Worm (Caenorhabditis elegans) whole organism, young adult: ENCODE data around the gene sdz-1.

Experiments
- C06A6.2 ChIP-seq: fragments of 200-800 bp; sonication (Bioruptor generic); conservative IDR thresholded peaks from 2 replicates; pipeline ENCODE4 v1.3.6; 2022; ENCODE audit warnings: missing genetic modification characterization, missing compliant biosample characterization
- F10E7.11 ChIP-seq: sonication (generic microtip); optimal IDR thresholded peaks from 2 replicates; lab custom pipeline; 2017; ENCODE audit warnings: mild to moderate bottlenecking, missing genetic modification characterization, moderate library complexity, missing compliant biosample characterization
- F22D6.2 ChIP-seq: sonication (generic microtip); optimal IDR thresholded peaks from 2 replicates; lab custom pipeline; 2016; ENCODE audit warnings: mild to moderate bottlenecking, missing genetic modification characterization, missing compliant biosample characterization
- F49E8.2 ChIP-seq: sonication (generic microtip); optimal IDR thresholded peaks from 3 replicates; lab custom pipeline; 2017; ENCODE audit warnings: missing genetic modification characterization, mild to moderate bottlenecking, missing compliant biosample characterization, antibody characterized with exemption, moderate library complexity; ENCODE audit not compliant: insufficient read depth
- F52B5.7 ChIP-seq: sonication (generic microtip); optimal IDR thresholded peaks from 2 replicates; lab custom pipeline; 2016; ENCODE audit warnings: mild to moderate bottlenecking, missing genetic modification characterization, missing compliant biosample characterization
- F55B11.4 ChIP-seq: sonication (generic microtip); optimal IDR thresholded peaks from 2 replicates; lab custom pipeline; 2016; ENCODE audit warnings: missing compliant biosample characterization, missing genetic modification characterization, borderline replicate concordance; ENCODE audit not compliant: insufficient read depth
- F57C9.4 ChIP-seq: sonication (generic microtip); optimal IDR thresholded peaks from 2 replicates; lab custom pipeline; 2017; ENCODE audit warnings: mild to moderate bottlenecking, missing genetic modification characterization, missing compliant biosample characterization
- K11D2.4 ChIP-seq: fragments of 200-800 bp; sonication (Bioruptor generic); IDR thresholded peaks from 2 replicates; pipeline ENCODE4 v1.3.6; 2022; ENCODE audit warnings: missing genetic modification reagents, missing genetic modification characterization, missing compliant biosample characterization
- K12H6.12 ChIP-seq: fragments of 200-800 bp; sonication (Bioruptor generic); optimal IDR thresholded peaks from 2 replicates; lab custom pipeline; 2018; ENCODE audit warnings: mild to moderate bottlenecking, missing genetic modification characterization, missing compliant biosample characterization
- ZK185.1 ChIP-seq: sonication (generic microtip); optimal IDR thresholded peaks from 2 replicates; lab custom pipeline; 2016; ENCODE audit warnings: mild to moderate bottlenecking, missing genetic modification characterization, missing compliant biosample characterization; ENCODE audit not compliant: poor library complexity, severe bottlenecking
- aptf-2 ChIP-seq: fragments of 200-800 bp; sonication (Bioruptor generic); conservative IDR thresholded peaks from 2 replicates; pipeline ENCODE4 v1.3.6; 2022; ENCODE audit warnings: missing genetic modification reagents, missing genetic modification characterization, missing compliant biosample characterization
- cebp-1 ChIP-seq, 2 experiments: fragments of 200-800 bp in 1 of 2; sonication (Bioruptor generic) in 1 of 2; sonication (generic microtip) in 1 of 2; IDR thresholded peaks in 1 of 2; optimal IDR thresholded peaks in 1 of 2; 2 replicates each; pipeline versions ENCODE4 v1.3.6 to Lab custom; 2017 to 2022; ENCODE audit warnings: missing compliant biosample characterization in 2 of 2, missing genetic modification characterization in 2 of 2, mild to moderate bottlenecking in 1 of 2, missing genetic modification reagents in 1 of 2, moderate library complexity in 1 of 2
- ceh-100 ChIP-seq: fragments of 200-800 bp; sonication (Bioruptor generic); IDR thresholded peaks from 2 replicates; pipeline ENCODE4 v1.3.6; 2022; ENCODE audit warnings: missing genetic modification reagents, missing genetic modification characterization, missing compliant biosample characterization
- ceh-40 ChIP-seq: fragments of 200-800 bp; sonication (Bioruptor generic); IDR thresholded peaks from 2 replicates; pipeline ENCODE4 v1.3.6; 2022; ENCODE audit warnings: missing genetic modification characterization, missing compliant biosample characterization
- ceh-79 ChIP-seq: sonication (generic microtip); optimal IDR thresholded peaks from 2 replicates; lab custom pipeline; 2017; ENCODE audit warnings: mild to moderate bottlenecking, missing genetic modification characterization, missing compliant biosample characterization
- ceh-91 ChIP-seq: fragments of 200-800 bp; sonication (Bioruptor generic); IDR thresholded peaks from 2 replicates; pipeline ENCODE4 v1.3.6; 2022; ENCODE audit warnings: missing genetic modification reagents, missing genetic modification characterization, missing compliant biosample characterization
- dpff-1 ChIP-seq: sonication (generic microtip); optimal IDR thresholded peaks from 2 replicates; lab custom pipeline; 2017; ENCODE audit warnings: mild to moderate bottlenecking, missing genetic modification characterization, missing compliant biosample characterization
- egrh-3 ChIP-seq: fragments of 200-800 bp; sonication (Bioruptor generic); IDR thresholded peaks from 2 replicates; pipeline ENCODE4 v1.3.6; 2022; ENCODE audit warnings: missing genetic modification reagents, missing genetic modification characterization, missing compliant biosample characterization
- gei-17 ChIP-seq: fragments of 200-800 bp; sonication (Bioruptor generic); optimal IDR thresholded peaks from 2 replicates; lab custom pipeline; 2018; ENCODE audit warnings: mild to moderate bottlenecking, missing genetic modification characterization, missing compliant biosample characterization
- hlh-12 ChIP-seq: sonication (generic microtip); optimal IDR thresholded peaks from 2 replicates; lab custom pipeline; 2016; ENCODE audit warnings: missing genetic modification characterization, missing compliant biosample characterization
- hlh-26 ChIP-seq: fragments of 200-800 bp; sonication (Bioruptor generic); conservative IDR thresholded peaks from 2 replicates; pipeline ENCODE4 v1.3.6; 2022; ENCODE audit warnings: missing genetic modification reagents, missing genetic modification characterization, missing compliant biosample characterization
- lag-1 ChIP-seq: fragments of 200-800 bp; sonication (Bioruptor generic); IDR thresholded peaks from 2 replicates; pipeline ENCODE4 v1.3.6; 2022; ENCODE audit warnings: missing genetic modification reagents, missing genetic modification characterization, missing compliant biosample characterization
- lin-35 ChIP-seq, 3 experiments: fragments of 150-350 bp in 2 of 3; sonication (generic microtip) in 1 of 3; optimal IDR thresholded peaks; 2 replicates each; lab custom pipeline; 2014 to 2018; ENCODE audit warnings: missing biosample characterization in 3 of 3, missing genetic modification characterization in 3 of 3, missing genetic modification reagents in 3 of 3
- mel-28 ChIP-seq: sonication (generic microtip); optimal IDR thresholded peaks from 2 replicates; lab custom pipeline; 2016; ENCODE audit warnings: borderline replicate concordance, mild to moderate bottlenecking, missing genetic modification characterization, missing compliant biosample characterization
- mes-4 ChIP-seq: sonication (generic microtip); optimal IDR thresholded peaks from 2 replicates; lab custom pipeline; 2016; ENCODE audit warnings: missing genotype, missing genetic modification characterization, missing compliant biosample characterization
- mxl-1 ChIP-seq: sonication (generic microtip); optimal IDR thresholded peaks from 2 replicates; lab custom pipeline; 2016; ENCODE audit warnings: missing genetic modification characterization, missing compliant biosample characterization
- nfyb-1 ChIP-seq: fragments of 200-800 bp; sonication (Bioruptor generic); IDR thresholded peaks from 2 replicates; pipeline ENCODE4 v1.3.6; 2022; ENCODE audit warnings: missing genetic modification reagents, missing genetic modification characterization, missing compliant biosample characterization
- nhr-120 ChIP-seq: fragments of 200-800 bp; sonication (Bioruptor generic); IDR thresholded peaks from 2 replicates; pipeline ENCODE4 v1.3.6; 2022; ENCODE audit warnings: missing genetic modification characterization, missing compliant biosample characterization
- nhr-90 ChIP-seq: sonication (generic microtip); optimal IDR thresholded peaks from 2 replicates; lab custom pipeline; 2016; ENCODE audit warnings: missing genotype, mild to moderate bottlenecking, missing genetic modification characterization, missing compliant biosample characterization
- pbrm-1 ChIP-seq: fragments of 200-800 bp; sonication (Bioruptor generic); IDR thresholded peaks from 2 replicates; pipeline ENCODE4 v1.3.6; 2022; ENCODE audit warnings: missing genetic modification reagents, missing genetic modification characterization, missing compliant biosample characterization
- rec-8 ChIP-seq, 2 experiments: sonication (generic microtip); optimal IDR thresholded peaks; 2 replicates each; lab custom pipeline; 2016; ENCODE audit warnings: mild to moderate bottlenecking in 2 of 2, missing genetic modification characterization in 2 of 2, missing genetic modification reagents in 2 of 2, missing genotype in 2 of 2, missing biosample characterization in 1 of 2, missing compliant biosample characterization in 1 of 2, moderate library complexity in 1 of 2
- repo-1 ChIP-seq: sonication (generic microtip); optimal IDR thresholded peaks from 2 replicates; lab custom pipeline; 2017; ENCODE audit warnings: mild to moderate bottlenecking, missing genetic modification characterization, missing compliant biosample characterization
- snpc-3.4 ChIP-seq: sonication (generic microtip); optimal IDR thresholded peaks from 2 replicates; lab custom pipeline; 2017; ENCODE audit warnings: missing genetic modification characterization, mild to moderate bottlenecking, missing compliant biosample characterization, antibody characterized with exemption, moderate library complexity, missing genotype, missing genetic modification reagents
- snpc-4 ChIP-seq, 5 experiments: fragments of 150-350 bp in 1 of 5; sonication (generic microtip) in 4 of 5; optimal IDR thresholded peaks; 2 replicates each; lab custom pipeline; 2014 to 2018; ENCODE audit warnings: missing genetic modification characterization in 5 of 5, missing biosample characterization in 3 of 5, antibody characterized with exemption in 2 of 5, mild to moderate bottlenecking in 2 of 5, missing compliant biosample characterization in 2 of 5, missing genotype in 2 of 5, moderate library complexity in 2 of 5, missing genetic modification reagents in 1 of 5
- xnd-1 ChIP-seq: sonication (generic microtip); optimal IDR thresholded peaks from 2 replicates; lab custom pipeline; 2016; ENCODE audit warnings: missing genotype, missing genetic modification reagents, missing genetic modification characterization, missing compliant biosample characterization
- ztf-26 ChIP-seq: sonication (generic microtip); optimal IDR thresholded peaks from 2 replicates; lab custom pipeline; 2017; ENCODE audit warnings: missing genetic modification characterization, missing compliant biosample characterization
- ztf-6 ChIP-seq: fragments of 200-800 bp; sonication (Bioruptor generic); IDR thresholded peaks from 2 replicates; pipeline ENCODE4 v1.3.6; 2022; ENCODE audit warnings: missing genetic modification reagents, missing genetic modification characterization, missing compliant biosample characterization

sdz-1 gene

DNA sequence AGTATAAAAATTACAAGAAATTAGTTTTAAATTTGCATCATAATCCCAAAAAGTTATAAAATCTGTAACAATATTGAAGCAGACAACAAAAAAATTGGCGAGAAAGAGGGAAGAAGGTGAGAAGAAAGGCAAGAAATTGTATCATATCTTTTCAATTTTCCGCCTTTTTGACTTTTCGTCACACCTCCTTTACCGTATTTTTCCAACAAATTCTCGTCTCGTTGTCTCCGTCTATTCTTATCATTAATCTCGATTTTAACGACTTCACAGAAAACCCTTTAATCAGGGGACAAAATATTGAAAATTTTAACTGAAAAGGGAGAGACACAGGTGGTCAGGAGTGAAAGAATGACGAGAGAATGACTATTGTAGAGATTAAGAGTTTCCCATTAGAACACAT lies 12.8 kb upstream of the sdz-1 start:
- TF ChIP-seq repo-1 (tag; lab: Kevin White, UChicago), result no peak
- no peak for TF ChIP-seq rec-8 (tag; optimal IDR thresholded peaks at IDR 0.05; lab: Kevin White, UChicago)

DNA sequence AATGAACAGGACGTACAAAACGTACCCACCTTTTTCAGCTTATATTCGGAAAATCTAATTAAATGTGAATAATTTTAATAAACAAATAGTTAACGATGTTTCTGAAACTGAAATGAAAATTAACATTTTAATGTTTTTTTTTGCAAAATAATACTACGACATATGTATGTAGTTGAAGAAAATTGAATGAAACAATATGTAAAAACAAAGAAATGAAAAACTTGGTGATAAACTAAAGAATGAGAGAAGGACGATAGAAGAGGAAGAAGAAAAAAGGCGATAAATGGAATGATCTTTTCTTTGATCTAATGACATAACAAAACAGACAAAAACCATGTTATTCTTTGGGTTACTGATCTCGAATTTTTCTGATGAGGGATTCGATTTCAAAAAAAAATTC lies 10.2 kb upstream of the sdz-1 start, which contains the start of gene B0303.11:
Gene B0303.11, minus strand, starts transcription at position 101 of the 400 bp plus-strand sequence.
- no peak for TF ChIP-seq ceh-91

DNA sequence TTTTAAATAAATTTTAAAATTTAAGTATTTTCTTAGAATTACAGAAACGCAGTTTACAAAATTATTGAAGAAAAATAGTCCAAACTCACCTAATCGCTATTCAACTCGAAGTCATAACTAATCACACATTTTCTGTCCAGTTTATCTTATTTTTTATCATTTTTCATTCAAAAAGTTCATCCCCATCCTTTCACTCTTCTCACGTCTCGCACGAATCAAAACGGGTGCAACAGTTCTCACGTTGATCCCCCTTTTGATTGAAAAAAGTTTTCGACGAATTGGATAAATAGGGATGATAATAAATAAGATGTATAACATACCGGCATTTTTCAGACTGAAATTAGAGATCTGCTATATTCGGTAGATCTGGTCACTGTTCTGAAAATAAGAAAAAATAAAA lies 9.6 kb upstream of the sdz-1 start:
- TF ChIP-seq ztf-6 (GFP tag; lab: Robert Waterston, UW) (no peak), ztf-26 (no peak), nhr-90 (no peak), gei-17 (no peak), nhr-120 (GFP tag; lab: Robert Waterston, UW) (no peak), F22D6.2 (no peak), nfyb-1 (GFP tag; lab: Robert Waterston, UW) (no peak), mxl-1 (tag; lab: Kevin White, UChicago) (no peak), snpc-4 (GFP tag; optimal IDR thresholded peaks at IDR 0.05; lab: Kevin White, UChicago) (no peak), snpc-4 (tag; optimal IDR thresholded peaks at IDR 0.05; lab: Kevin White, UChicago) (no peak), mes-4 (tag; lab: Kevin White, UChicago) (no peak), K11D2.4 (GFP tag; lab: Robert Waterston, UW) (no peak), K12H6.12 (tag; lab: Kevin White, UChicago) (no peak), snpc-3.4 (tag; lab: Kevin White, UChicago) (no peak), F55B11.4 (tag; lab: Kevin White, UChicago) (no peak), ceh-40 (GFP tag; lab: Robert Waterston, UW) (no peak), hlh-26 (GFP tag; lab: Robert Waterston, UW) (no peak)

DNA sequence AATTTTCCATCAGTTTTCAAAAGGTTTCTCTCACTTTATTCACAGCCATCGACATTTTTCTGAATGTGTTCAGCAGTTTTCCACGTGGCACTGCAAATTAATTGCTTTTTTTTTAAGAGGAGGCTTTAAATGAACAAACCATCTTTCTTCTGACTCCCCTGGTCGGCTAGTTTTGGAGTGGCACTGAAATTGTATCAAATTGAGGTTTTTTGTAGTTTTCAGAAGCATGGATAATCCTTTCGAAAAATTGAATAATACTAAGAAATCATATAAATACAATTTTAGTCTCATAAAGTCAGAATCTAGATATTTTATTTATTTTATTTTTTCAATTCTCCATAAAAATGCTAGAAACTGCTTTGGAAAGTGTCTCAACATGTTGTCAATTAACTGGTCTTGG lies 4.6 kb upstream of the sdz-1 start, which contains the start of gene B0303.16:
Gene B0303.16, plus strand, starts transcription at position 301 of the 400 bp plus-strand sequence.
- TF ChIP-seq F57C9.4 (tag; lab: Kevin White, UChicago), result no peak
- TF ChIP-seq C06A6.2, result no peak
- no peak for TF ChIP-seq snpc-4 (GFP tag; optimal IDR thresholded peaks at IDR 0.05; lab: Kevin White, UChicago)
- TF ChIP-seq snpc-4 (tag; optimal IDR thresholded peaks at IDR 0.05; lab: Kevin White, UChicago), result no peak
- no peak for TF ChIP-seq aptf-2 (GFP tag; lab: Robert Waterston, UW)
- TF ChIP-seq ceh-100 (GFP tag; lab: Robert Waterston, UW), result no peak
- TF ChIP-seq xnd-1 (tag; lab: Kevin White, UChicago), result no peak
- no peak for TF ChIP-seq F49E8.2 (tag; lab: Kevin White, UChicago)
- no peak for TF ChIP-seq pbrm-1 (GFP tag; lab: Robert Waterston, UW)
- TF ChIP-seq, all 124 proteins: peak for 0

DNA sequence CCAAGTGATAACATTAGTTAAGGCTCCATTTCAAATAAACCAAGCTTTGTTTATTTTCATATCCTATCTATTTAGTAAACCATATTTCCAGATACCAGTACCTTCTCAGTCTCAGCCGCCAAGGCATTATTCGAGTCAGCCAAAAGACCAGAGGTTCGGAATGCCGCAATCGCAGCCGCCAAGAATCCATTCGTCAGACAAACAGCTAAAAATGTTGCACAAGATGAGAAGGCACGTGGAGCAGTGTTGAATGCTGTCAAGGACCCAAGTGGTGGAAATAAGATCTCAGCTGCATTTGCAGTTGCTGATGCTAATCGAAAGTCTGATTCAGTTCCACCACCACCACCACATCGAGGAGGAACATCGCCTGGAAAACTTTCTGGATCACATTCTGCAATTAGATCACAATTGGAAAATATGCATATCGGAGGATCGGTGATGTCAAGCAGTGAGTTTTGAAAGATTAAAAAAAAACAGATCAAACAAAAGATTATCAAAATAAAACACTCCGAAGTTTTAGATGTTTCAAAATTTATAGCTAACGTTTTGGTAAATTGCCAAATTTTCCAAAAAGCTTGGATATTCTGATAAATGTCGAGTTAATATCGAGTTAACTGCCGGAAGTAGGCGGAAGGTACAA lies 2.8 kb downstream of the sdz-1 start:
- TF ChIP-seq hlh-12 (tag; lab: Kevin White, UChicago), result no peak
- TF ChIP-seq F52B5.7 (tag; lab: Kevin White, UChicago), result no peak
- TF ChIP-seq, all 124 proteins: peak for 0

DNA sequence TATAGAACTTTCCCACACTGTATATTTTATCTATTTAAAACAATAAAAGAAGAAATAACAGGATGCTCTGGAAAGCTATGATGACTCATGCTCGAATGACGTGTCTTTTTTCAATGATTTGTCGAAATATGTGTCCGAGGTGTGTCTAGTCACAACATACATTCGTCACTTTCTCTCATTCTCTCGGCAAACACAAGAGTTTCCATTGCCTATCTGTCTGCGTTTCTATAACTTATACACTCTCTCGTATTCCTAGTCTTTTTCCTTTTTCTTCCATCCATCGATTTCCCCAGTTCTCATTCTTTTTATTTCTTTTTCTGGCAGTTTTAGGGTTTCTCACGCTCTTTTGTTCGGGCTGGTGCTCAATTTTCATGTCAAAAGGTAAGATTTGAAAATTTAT lies 3.5 kb downstream of the sdz-1 start:
- peak; percentile 17 for TF ChIP-seq ZK185.1 (tag; lab: Kevin White, UChicago)
- no peak for TF ChIP-seq cebp-1 (GFP tag; IDR thresholded peaks at IDR 0.05; lab: Robert Waterston, UW)
- peak; percentile 39 for TF ChIP-seq cebp-1 (tag; optimal IDR thresholded peaks at IDR 0.05; lab: Kevin White, UChicago)
- TF ChIP-seq aptf-2 (GFP tag; lab: Robert Waterston, UW), result no peak
- no peak for TF ChIP-seq egrh-3
- no peak for TF ChIP-seq mel-28 (tag; lab: Kevin White, UChicago)
- no peak for TF ChIP-seq lin-35 (GFP tag; optimal IDR thresholded peaks at IDR 0.05; lab: Kevin White, UChicago)
- no peak for TF ChIP-seq K11D2.4 (GFP tag; lab: Robert Waterston, UW)
- TF ChIP-seq F49E8.2 (tag; lab: Kevin White, UChicago), result no peak
- no peak for TF ChIP-seq F10E7.11 (tag; lab: Kevin White, UChicago)
- TF ChIP-seq dpff-1 (tag; lab: Kevin White, UChicago), result no peak
- TF ChIP-seq repo-1 (tag; lab: Kevin White, UChicago), result no peak
- TF ChIP-seq snpc-3.4 (tag; lab: Kevin White, UChicago), result no peak
- no peak for TF ChIP-seq ceh-79 (tag; lab: Kevin White, UChicago)
- TF ChIP-seq lag-1 (GFP tag; lab: Robert Waterston, UW), result no peak
